Fruit fly (Drosophila melanogaster): ENCODE results near the gene CG17294.

DNA sequence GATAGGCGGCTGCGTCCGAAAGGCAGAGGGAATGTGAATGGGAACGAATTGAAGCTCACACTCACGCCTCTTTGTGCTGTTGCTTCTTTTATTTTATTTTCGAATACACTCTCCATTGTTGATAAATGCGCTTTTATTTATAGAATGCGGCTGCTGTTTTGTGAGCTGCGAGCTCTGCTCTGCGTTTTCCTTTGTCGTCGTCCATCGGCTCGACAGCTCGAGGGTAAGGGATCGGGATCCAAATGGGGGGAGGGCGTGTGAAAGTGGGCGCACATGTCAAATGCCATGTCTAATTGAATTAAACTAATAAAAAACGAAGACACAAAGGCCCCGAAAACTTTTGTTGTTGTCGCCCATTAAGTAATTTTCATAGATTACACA, 47.2 kb downstream of the CG17294 start:
- TF ChIP-seq usp (GFP tag; optimal IDR thresholded peaks at IDR 0.05) (no peak), pan (optimal IDR thresholded peaks at IDR 0.05) (no peak), psq (optimal IDR thresholded peaks at IDR 0.05) (no peak), EcR (GFP tag; optimal IDR thresholded peaks at IDR 0.05) (peak in 1 of 2 experiments; percentile 1), CG8478 (optimal IDR thresholded peaks at IDR 0.05) (no peak), Dll (optimal IDR thresholded peaks at IDR 0.05) (no peak)

Data from whole organism.